Fruit fly (Drosophila melanogaster) whole organism, embryonic: ENCODE data around the gene Ythdc1.

Experiments used
- B-H1 ChIP-seq: fragments of 200-800 bp; sonication (Bioruptor generic); IDR thresholded peaks from 3 replicates; pipeline ENCODE4 v1.3.6; 2022; ENCODE audit warnings: missing biosample characterization, missing genetic modification characterization
- Blimp-1 ChIP-seq: fragments of 200-800 bp; sonication (Bioruptor generic); optimal IDR thresholded peaks from 3 replicates; lab custom pipeline; 2018; ENCODE audit warnings: missing biosample characterization, missing genetic modification characterization, mild to moderate bottlenecking, moderate library complexity, missing genetic modification reagents
- CG10209 ChIP-seq: fragments of 200-800 bp; sonication (Bioruptor generic); optimal IDR thresholded peaks from 3 replicates; lab custom pipeline; 2017; ENCODE audit warnings: missing biosample characterization, mild to moderate bottlenecking, missing genetic modification characterization, missing genetic modification reagents
- CG1024 ChIP-seq: fragments of 200-800 bp; sonication (Bioruptor generic); IDR thresholded peaks from 2 replicates; pipeline ENCODE4 v1.3.6; 2022; ENCODE audit warnings: missing biosample characterization, missing genetic modification characterization
- CG13775 ChIP-seq: fragments of 200-800 bp; sonication (Bioruptor generic); optimal IDR thresholded peaks from 3 replicates; lab custom pipeline; 2017; ENCODE audit warnings: missing biosample characterization, mild to moderate bottlenecking, missing genetic modification characterization
- CG14014 ChIP-seq: fragments of 200-800 bp; sonication (Bioruptor generic); IDR thresholded peaks from 2 replicates; pipeline ENCODE4 v1.3.6; 2022; ENCODE audit warnings: missing biosample characterization, missing genetic modification characterization
- CG2120 ChIP-seq: fragments of 200-800 bp; sonication (Bioruptor generic); optimal IDR thresholded peaks from 3 replicates; lab custom pipeline; 2016; ENCODE audit warnings: missing biosample characterization, missing genetic modification characterization
- CG33557 ChIP-seq: fragments of 200-800 bp; sonication (Bioruptor generic); optimal IDR thresholded peaks from 2 replicates; lab custom pipeline; 2019; ENCODE audit warnings: missing biosample characterization, mild to moderate bottlenecking, missing genetic modification characterization, moderate library complexity
- CG34376 ChIP-seq: fragments of 200-800 bp; sonication (Bioruptor generic); optimal IDR thresholded peaks from 2 replicates; lab custom pipeline; 2018; ENCODE audit warnings: missing biosample characterization, mild to moderate bottlenecking, missing genetic modification characterization
- CG4328 ChIP-seq: fragments of 200-800 bp; sonication (Bioruptor generic); optimal IDR thresholded peaks from 3 replicates; lab custom pipeline; 2017; ENCODE audit warnings: missing biosample characterization, missing genetic modification reagents, missing genetic modification characterization
- CG4730 ChIP-seq: fragments of 200-800 bp; sonication (Bioruptor generic); IDR thresholded peaks from 2 replicates; pipeline ENCODE4 v1.3.6; 2022; ENCODE audit warnings: missing biosample characterization, missing genetic modification characterization
- CG6272 ChIP-seq: fragments of 200-800 bp; sonication (Bioruptor generic); IDR thresholded peaks from 2 replicates; pipeline ENCODE4 v1.3.6; 2022; ENCODE audit warnings: missing biosample characterization, missing genetic modification characterization
- CG6791 ChIP-seq: fragments of 200-800 bp; sonication (Bioruptor generic); IDR thresholded peaks from 3 replicates; pipeline ENCODE4 v1.3.6; 2022; ENCODE audit warnings: missing biosample characterization, missing genetic modification characterization; ENCODE audit not compliant: partially characterized antibody
- CG7271 ChIP-seq: fragments of 200-800 bp; sonication (Bioruptor generic); optimal IDR thresholded peaks from 2 replicates; lab custom pipeline; 2018; ENCODE audit warnings: missing biosample characterization, mild to moderate bottlenecking, missing genetic modification characterization, moderate library complexity
- CG7963 ChIP-seq: fragments of 200-800 bp; sonication (Bioruptor generic); IDR thresholded peaks from 3 replicates; pipeline ENCODE4 v1.3.6; 2022; ENCODE audit warnings: missing biosample characterization, missing genetic modification characterization; ENCODE audit not compliant: partially characterized antibody
- CG8359 ChIP-seq: fragments of 200-800 bp; sonication (Bioruptor generic); optimal IDR thresholded peaks from 2 replicates; lab custom pipeline; 2017; ENCODE audit warnings: missing biosample characterization, mild to moderate bottlenecking, missing genetic modification characterization, borderline replicate concordance
- CG9797 ChIP-seq: fragments of 200-800 bp; sonication (Bioruptor generic); optimal IDR thresholded peaks from 3 replicates; lab custom pipeline; 2018; ENCODE audit warnings: missing biosample characterization, mild to moderate bottlenecking, missing genetic modification characterization
- CG9817 ChIP-seq: fragments of 200-800 bp; sonication (Bioruptor generic); optimal IDR thresholded peaks from 2 replicates; lab custom pipeline; 2018; ENCODE audit warnings: missing biosample characterization, mild to moderate bottlenecking, missing genetic modification characterization, moderate library complexity
- Dll ChIP-seq: fragments of 200-800 bp; sonication (Bioruptor generic); IDR thresholded peaks from 4 replicates; pipeline ENCODE4 v1.3.6; 2022; ENCODE audit warnings: missing biosample characterization, missing genetic modification characterization; ENCODE audit not compliant: partially characterized antibody
- Doc3 ChIP-seq: fragments of 200-800 bp; sonication (Bioruptor generic); IDR thresholded peaks from 3 replicates; pipeline ENCODE4 v1.3.6; 2022; ENCODE audit warnings: missing biosample characterization, missing genetic modification characterization; ENCODE audit not compliant: partially characterized antibody
- Gsc ChIP-seq: fragments of 200-800 bp; sonication (Bioruptor generic); IDR thresholded peaks from 2 replicates; pipeline ENCODE4 v1.3.6; 2022; ENCODE audit warnings: missing biosample characterization, missing genetic modification characterization
- HHEX ChIP-seq: fragments of 200-800 bp; sonication (Bioruptor generic); optimal IDR thresholded peaks from 3 replicates; lab custom pipeline; 2017; ENCODE audit warnings: missing biosample characterization, mild to moderate bottlenecking, missing genetic modification characterization, missing genetic modification reagents
- HmgD ChIP-seq: fragments of 200-800 bp; sonication (Bioruptor generic); optimal IDR thresholded peaks from 3 replicates; lab custom pipeline; 2016; ENCODE audit warnings: missing biosample characterization, missing genetic modification characterization
- NFAT ChIP-seq: fragments of 200-800 bp; sonication (Bioruptor generic); IDR thresholded peaks from 2 replicates; pipeline ENCODE4 v1.3.6; 2022; ENCODE audit warnings: missing biosample characterization, missing genetic modification characterization
- Scr ChIP-seq: fragments of 200-800 bp; sonication (Bioruptor generic); IDR thresholded peaks from 2 replicates; pipeline ENCODE4 v1.3.6; 2022; ENCODE audit warnings: missing biosample characterization, missing genetic modification characterization; ENCODE audit not compliant: partially characterized antibody
- Sry-δ ChIP-seq: fragments of 200-800 bp; sonication (Bioruptor generic); optimal IDR thresholded peaks from 2 replicates; lab custom pipeline; 2016; ENCODE audit warnings: missing biosample characterization, missing genetic modification characterization
- Ssrp ChIP-seq: fragments of 200-800 bp; sonication (Bioruptor generic); optimal IDR thresholded peaks from 2 replicates; lab custom pipeline; 2018; ENCODE audit warnings: missing biosample characterization, mild to moderate bottlenecking, missing genetic modification characterization, moderate library complexity
- Taf1 ChIP-seq: fragments of 200-800 bp; sonication (Bioruptor generic); IDR thresholded peaks from 2 replicates; pipeline ENCODE4 v1.3.6; 2022; ENCODE audit warnings: missing biosample characterization, missing genetic modification characterization
- Xrp1 ChIP-seq: fragments of 200-800 bp; sonication (Bioruptor generic); IDR thresholded peaks from 2 replicates; pipeline ENCODE4 v1.3.6; 2022; ENCODE audit warnings: missing biosample characterization, missing genetic modification characterization
- al ChIP-seq: fragments of 200-800 bp; sonication (Bioruptor generic); IDR thresholded peaks from 2 replicates; pipeline ENCODE4 v1.3.6; 2022; ENCODE audit warnings: missing biosample characterization, missing genetic modification characterization
- btn ChIP-seq: fragments of 200-800 bp; sonication (Bioruptor generic); optimal IDR thresholded peaks from 2 replicates; lab custom pipeline; 2016; ENCODE audit warnings: missing biosample characterization, missing genetic modification characterization
- caup ChIP-seq: fragments of 200-800 bp; sonication (Bioruptor generic); optimal IDR thresholded peaks from 3 replicates; lab custom pipeline; 2017; ENCODE audit warnings: missing biosample characterization, mild to moderate bottlenecking, missing genetic modification characterization, moderate library complexity; ENCODE audit not compliant: severe bottlenecking
- crp ChIP-seq, 2 experiments: fragments of 200-800 bp; sonication (Bioruptor generic); optimal IDR thresholded peaks; 2 replicates in 1 of 2; 3 replicates in 1 of 2; lab custom pipeline; 2017; ENCODE audit warnings: missing biosample characterization in 2 of 2, missing genetic modification characterization in 2 of 2, mild to moderate bottlenecking in 1 of 2, moderate library complexity in 1 of 2
- dpn ChIP-seq, 2 experiments: fragments of 200-800 bp; sonication (Bioruptor generic); optimal IDR thresholded peaks; 3 replicates each; lab custom pipeline; 2016; ENCODE audit warnings: missing biosample characterization in 2 of 2, missing genetic modification characterization in 2 of 2
- gcm2 ChIP-seq: fragments of 200-800 bp; sonication (Bioruptor generic); optimal IDR thresholded peaks from 2 replicates; lab custom pipeline; 2016; ENCODE audit warnings: missing biosample characterization, missing genetic modification characterization
- grau ChIP-seq: fragments of 200-800 bp; optimal IDR thresholded peaks from 3 replicates; lab custom pipeline; 2019; ENCODE audit warnings: missing biosample characterization, mild to moderate bottlenecking, missing genetic modification characterization, moderate library complexity
- hbn ChIP-seq: fragments of 200-800 bp; sonication (Bioruptor generic); IDR thresholded peaks from 2 replicates; pipeline ENCODE4 v1.3.6; 2022; ENCODE audit warnings: missing biosample characterization, missing genetic modification characterization; ENCODE audit not compliant: partially characterized antibody
- lbe ChIP-seq: fragments of 200-800 bp; sonication (Bioruptor generic); optimal IDR thresholded peaks from 2 replicates; lab custom pipeline; 2016; ENCODE audit warnings: missing biosample characterization, mild to moderate bottlenecking, missing genetic modification characterization
- lola ChIP-seq, 3 experiments: fragments of >200 bp in 2 of 3; fragments of 200-800 bp in 1 of 3; sonication (Bioruptor generic) in 1 of 3; optimal IDR thresholded peaks; 2 replicates each; lab custom pipeline; 2017 to 2019; ENCODE audit warnings: missing biosample characterization in 3 of 3, missing genetic modification characterization in 3 of 3, mild to moderate bottlenecking in 1 of 3, moderate library complexity in 1 of 3
- maf-S ChIP-seq: fragments of 200-800 bp; sonication (Bioruptor generic); optimal IDR thresholded peaks from 2 replicates; lab custom pipeline; 2016; ENCODE audit warnings: missing biosample characterization, missing genetic modification characterization
- repo ChIP-seq: fragments of 200-800 bp; sonication (Bioruptor generic); optimal IDR thresholded peaks from 2 replicates; lab custom pipeline; 2016; ENCODE audit warnings: missing biosample characterization, missing genetic modification characterization
- schlank ChIP-seq: fragments of 200-800 bp; sonication (Bioruptor generic); optimal IDR thresholded peaks from 2 replicates; lab custom pipeline; 2018; ENCODE audit warnings: missing biosample characterization, mild to moderate bottlenecking, missing genetic modification characterization
- stc ChIP-seq: fragments of 200-800 bp; sonication (Bioruptor generic); IDR thresholded peaks from 2 replicates; pipeline ENCODE4 v1.3.6; 2022; ENCODE audit warnings: missing biosample characterization, missing genetic modification characterization
- stwl ChIP-seq: fragments of 200-800 bp; sonication (Bioruptor generic); optimal IDR thresholded peaks from 3 replicates; lab custom pipeline; 2018; ENCODE audit warnings: missing biosample characterization, mild to moderate bottlenecking, missing genetic modification characterization, moderate library complexity
- tgo ChIP-seq: fragments of 200-800 bp; sonication (Bioruptor generic); IDR thresholded peaks from 3 replicates; pipeline ENCODE4 v1.3.6; 2022; ENCODE audit warnings: missing biosample characterization, missing genetic modification characterization
- vfl ChIP-seq: fragments of 200-800 bp; sonication (Bioruptor generic); optimal IDR thresholded peaks from 2 replicates; lab custom pipeline; 2016; ENCODE audit warnings: missing biosample characterization, missing genetic modification characterization
- vvl ChIP-seq: fragments of 200-800 bp; sonication (Bioruptor generic); IDR thresholded peaks from 2 replicates; pipeline ENCODE4 v1.3.6; 2022; ENCODE audit warnings: missing biosample characterization, missing genetic modification characterization

Ythdc1 gene

dm6 chr3L:3418207-3419086 is 44.5 kb upstream of the Ythdc1 start (continued):
- TF ChIP-seq CG14014 (GFP tag; lab: Robert Waterston, UW) (peak; percentile 90), CG13775 (GFP tag; lab: Kevin White, UChicago) (peak; percentile 14), CG6272 (GFP tag; lab: Robert Waterston, UW) (peak; percentile 76), lola (GFP tag; optimal IDR thresholded peaks at IDR 0.05; lab: Kevin White, UChicago) (peak in 1 of 3 experiments; percentile 8), CG7963 (GFP tag; lab: Robert Waterston, UW) (no peak), Scr (GFP tag; lab: Robert Waterston, UW) (no peak), stwl (tag; lab: Kevin White, UChicago) (no peak), CG10209 (GFP tag; lab: Kevin White, UChicago) (peak; percentile 69), CG4730 (peak; percentile 66), Doc3 (GFP tag; lab: Robert Waterston, UW) (no peak), hbn (no peak), Blimp-1 (GFP tag; lab: Kevin White, UChicago) (peak; percentile 39), CG8359 (GFP tag; lab: Kevin White, UChicago) (no peak), al (GFP tag; lab: Robert Waterston, UW) (peak; percentile 78), Gsc (GFP tag; lab: Robert Waterston, UW) (no peak), CG34376 (peak; percentile 93), vvl (GFP tag; lab: Robert Waterston, UW) (peak; percentile 86), CG7271 (no peak), CG4328 (GFP tag; lab: Kevin White, UChicago) (peak; percentile 91), Sry-δ (GFP tag; lab: Kevin White, UChicago) (peak; percentile 27), HHEX (GFP tag; lab: Kevin White, UChicago) (peak; percentile 76), Taf1 (GFP tag; lab: Robert Waterston, UW) (peak; percentile 78), schlank (tag; lab: Kevin White, UChicago) (peak; percentile 44), vfl (peak; percentile 26), CG6791 (GFP tag; lab: Robert Waterston, UW) (no peak), stc (GFP tag; lab: Robert Waterston, UW) (peak; percentile 69), CG1024 (peak; percentile 62), HmgD (GFP tag; lab: Kevin White, UChicago) (no peak), CG33557 (GFP tag; lab: Kevin White, UChicago) (no peak), gcm2 (GFP tag; lab: Kevin White, UChicago) (no peak), B-H1 (peak; percentile 74), caup (peak; percentile 86), CG2120 (GFP tag; lab: Kevin White, UChicago) (peak; percentile 94), maf-S (GFP tag; lab: Kevin White, UChicago) (peak; percentile 23), tgo (peak; percentile 80), CG9797 (GFP tag; lab: Kevin White, UChicago) (peak; percentile 13), lbe (GFP tag; lab: Kevin White, UChicago) (no peak), Ssrp (tag; lab: Kevin White, UChicago) (peak; percentile 63), NFAT (GFP tag; lab: Robert Waterston, UW) (peak; percentile 80), Xrp1 (GFP tag; lab: Robert Waterston, UW) (peak; percentile 73), dpn (GFP tag; optimal IDR thresholded peaks at IDR 0.05; lab: Kevin White, UChicago) (peak; percentile 58 to 72), repo (GFP tag; lab: Kevin White, UChicago) (no peak), crp (GFP tag; optimal IDR thresholded peaks at IDR 0.05; lab: Kevin White, UChicago) (peak in 1 of 2 experiments; percentile 6), Dll (GFP tag; lab: Robert Waterston, UW) (no peak), grau (tag; lab: Kevin White, UChicago) (peak; percentile 63), CG9817 (tag; lab: Kevin White, UChicago) (peak; percentile 54), btn (GFP tag; lab: Kevin White, UChicago) (peak; percentile 40)
